Worm (Caenorhabditis elegans) whole organism, L4 larva: ENCODE measurements around the gene F07C3.3.

ENCODE experiments used
- D1046.2 ChIP-seq: fragments of 200-800 bp; sonication (Bioruptor generic); IDR thresholded peaks from 2 replicates; pipeline ENCODE4 v1.3.6; 2022; ENCODE audit warnings: missing genetic modification characterization, missing compliant biosample characterization
- F26F4.8 ChIP-seq: fragments of 200-800 bp; sonication (Bioruptor generic); conservative IDR thresholded peaks from 2 replicates; pipeline ENCODE4 v1.3.6; 2022; ENCODE audit warnings: missing genetic modification characterization, missing compliant biosample characterization
- F37D6.2 ChIP-seq: sonication (generic microtip); optimal IDR thresholded peaks from 2 replicates; lab custom pipeline; 2016; ENCODE audit warnings: mild to moderate bottlenecking, missing genetic modification characterization, missing compliant biosample characterization
- F49E8.2 ChIP-seq: sonication (generic microtip); optimal IDR thresholded peaks from 2 replicates; lab custom pipeline; 2016; ENCODE audit warnings: missing compliant biosample characterization, mild to moderate bottlenecking, missing genetic modification characterization, borderline replicate concordance
- T26A8.4 ChIP-seq: fragments of 200-800 bp; sonication (Bioruptor generic); IDR thresholded peaks from 2 replicates; pipeline ENCODE4 v1.3.6; 2022; ENCODE audit warnings: missing genetic modification characterization, missing compliant biosample characterization
- Y5F2A.4 ChIP-seq: fragments of 200-800 bp; sonication (Bioruptor generic); optimal IDR thresholded peaks from 2 replicates; lab custom pipeline; 2018; ENCODE audit warnings: mild to moderate bottlenecking, missing genetic modification characterization, missing compliant biosample characterization
- Y75B8A.6 ChIP-seq: fragments of 200-800 bp; sonication (Bioruptor generic); IDR thresholded peaks from 2 replicates; pipeline ENCODE4 v1.3.6; 2022; ENCODE audit warnings: missing genetic modification reagents, missing genetic modification characterization, missing compliant biosample characterization
- aha-1 ChIP-seq: fragments of 150-350 bp; peaks from one replicate; lab custom pipeline; 2014; ENCODE audit warnings: missing biosample characterization, missing genetic modification characterization
- aly-2 ChIP-seq: sonication (generic microtip); optimal IDR thresholded peaks from 2 replicates; lab custom pipeline; 2018; ENCODE audit warnings: missing biosample characterization, missing genetic modification characterization
- attf-4 ChIP-seq: sonication (generic microtip); optimal IDR thresholded peaks from 3 replicates; lab custom pipeline; 2017; ENCODE audit warnings: missing biosample characterization, missing genetic modification characterization
- ceh-20 ChIP-seq: fragments of 200-800 bp; sonication (Bioruptor generic); IDR thresholded peaks from 2 replicates; pipeline ENCODE4 v1.3.6; 2022; ENCODE audit warnings: missing genetic modification reagents, missing genetic modification characterization, missing compliant biosample characterization
- ceh-44 ChIP-seq: fragments of 200-800 bp; sonication (Bioruptor generic); IDR thresholded peaks from 2 replicates; pipeline ENCODE4 v1.3.6; 2022; ENCODE audit warnings: missing genetic modification reagents, missing genetic modification characterization, missing compliant biosample characterization
- cey-2 ChIP-seq: sonication (generic microtip); optimal IDR thresholded peaks from 3 replicates; lab custom pipeline; 2017; ENCODE audit warnings: missing genetic modification characterization, mild to moderate bottlenecking, missing compliant biosample characterization, antibody characterized with exemption, borderline replicate concordance; ENCODE audit not compliant: insufficient read depth
- daf-12 ChIP-seq: fragments of 150-350 bp; optimal IDR thresholded peaks from 2 replicates; lab custom pipeline; 2014; ENCODE audit warnings: missing biosample characterization, missing genetic modification reagents, missing genetic modification characterization
- dmd-6 ChIP-seq: fragments of 200-800 bp; sonication (Bioruptor generic); IDR thresholded peaks from 2 replicates; pipeline ENCODE4 v1.3.6; 2022; ENCODE audit warnings: missing genetic modification reagents, missing genetic modification characterization, missing compliant biosample characterization
- dve-1 ChIP-seq: sonication (generic microtip); optimal IDR thresholded peaks from 2 replicates; lab custom pipeline; 2017; ENCODE audit warnings: antibody characterized with exemption, mild to moderate bottlenecking, missing genetic modification characterization, missing compliant biosample characterization; ENCODE audit not compliant: insufficient read depth
- egl-43 ChIP-seq: fragments of 200-800 bp; sonication (Bioruptor generic); IDR thresholded peaks from 2 replicates; pipeline ENCODE4 v1.3.6; 2022; ENCODE audit warnings: missing genetic modification reagents, missing genetic modification characterization, missing compliant biosample characterization
- lin-13 ChIP-seq: fragments of 150-350 bp; optimal IDR thresholded peaks from 2 replicates; lab custom pipeline; 2014; ENCODE audit warnings: missing biosample characterization, missing genetic modification reagents, missing genetic modification characterization
- lin-15B ChIP-seq: fragments of 150-350 bp; sonication (generic microtip); optimal IDR thresholded peaks from 3 replicates; lab custom pipeline; 2014; ENCODE audit warnings: missing biosample characterization, missing genetic modification characterization
- lin-38 ChIP-seq: fragments of 200-800 bp; sonication (Bioruptor generic); IDR thresholded peaks from 2 replicates; pipeline ENCODE4 v1.3.6; 2022; ENCODE audit warnings: missing genetic modification reagents, missing genetic modification characterization, missing compliant biosample characterization
- lin-39 ChIP-seq: fragments of 150-350 bp; optimal IDR thresholded peaks from 2 replicates; lab custom pipeline; 2014; ENCODE audit warnings: missing biosample characterization, missing genetic modification reagents, missing genetic modification characterization
- madf-5 ChIP-seq, 2 experiments: fragments of 200-800 bp; sonication (Bioruptor generic); IDR thresholded peaks; 2 replicates each; pipeline ENCODE4 v1.3.6; 2022; ENCODE audit warnings: missing compliant biosample characterization in 2 of 2, missing genetic modification characterization in 2 of 2
- madf-9 ChIP-seq: fragments of 200-800 bp; sonication (Bioruptor generic); conservative IDR thresholded peaks from 2 replicates; pipeline ENCODE4 v1.3.6; 2022; ENCODE audit warnings: missing genetic modification reagents, missing genetic modification characterization, missing compliant biosample characterization
- mdl-1 ChIP-seq, 2 experiments: fragments of 150-350 bp in 1 of 2; sonication (generic microtip) in 1 of 2; optimal IDR thresholded peaks; 2 replicates each; lab custom pipeline; 2014 to 2017; ENCODE audit warnings: missing biosample characterization in 2 of 2, missing genetic modification characterization in 2 of 2
- mdt-29 ChIP-seq: fragments of 200-800 bp; sonication (Bioruptor generic); IDR thresholded peaks from 2 replicates; pipeline ENCODE4 v1.3.6; 2022; ENCODE audit warnings: missing genetic modification reagents, missing genetic modification characterization, missing compliant biosample characterization
- mxl-2 ChIP-seq: fragments of 200-800 bp; sonication (Bioruptor generic); conservative IDR thresholded peaks from 2 replicates; pipeline ENCODE4 v1.3.6; 2022; ENCODE audit warnings: missing genetic modification reagents, missing genetic modification characterization, missing compliant biosample characterization
- mxl-3 ChIP-seq: fragments of 200-800 bp; sonication (Bioruptor generic); optimal IDR thresholded peaks from 2 replicates; lab custom pipeline; 2018; ENCODE audit warnings: mild to moderate bottlenecking, missing genetic modification characterization, missing compliant biosample characterization
- nhr-10 ChIP-seq: fragments of 150-350 bp; optimal IDR thresholded peaks from 2 replicates; lab custom pipeline; 2014; ENCODE audit warnings: missing biosample characterization, missing genetic modification characterization
- nhr-111 ChIP-seq: fragments of 200-800 bp; sonication (Bioruptor generic); optimal IDR thresholded peaks from 2 replicates; lab custom pipeline; 2018; ENCODE audit warnings: mild to moderate bottlenecking, missing genetic modification characterization, missing compliant biosample characterization
- nhr-237 ChIP-seq: sonication (generic microtip); optimal IDR thresholded peaks from 2 replicates; lab custom pipeline; 2017; ENCODE audit warnings: missing biosample characterization, missing genetic modification characterization
- nhr-28 ChIP-seq: fragments of 150-350 bp; optimal IDR thresholded peaks from 2 replicates; lab custom pipeline; 2014; ENCODE audit warnings: missing biosample characterization, missing genetic modification characterization
- nhr-48 ChIP-seq: sonication (generic microtip); optimal IDR thresholded peaks from 2 replicates; lab custom pipeline; 2016; ENCODE audit warnings: mild to moderate bottlenecking, missing genetic modification characterization, missing compliant biosample characterization
- nhr-76 ChIP-seq: fragments of 150-350 bp; optimal IDR thresholded peaks from 2 replicates; lab custom pipeline; 2014; ENCODE audit warnings: missing biosample characterization, missing genetic modification characterization
- nhr-77 ChIP-seq: fragments of 150-350 bp; optimal IDR thresholded peaks from 2 replicates; lab custom pipeline; 2014; ENCODE audit warnings: missing biosample characterization, missing genetic modification characterization
- sdz-12 ChIP-seq: fragments of 200-800 bp; sonication (Bioruptor generic); optimal IDR thresholded peaks from 2 replicates; lab custom pipeline; 2018; ENCODE audit warnings: mild to moderate bottlenecking, missing genetic modification characterization, missing compliant biosample characterization
- skn-1 ChIP-seq: fragments of 150-350 bp; optimal IDR thresholded peaks from 2 replicates; lab custom pipeline; 2014; ENCODE audit warnings: missing biosample characterization, missing genetic modification characterization
- snpc-1.2 ChIP-seq: fragments of 200-800 bp; sonication (Bioruptor generic); IDR thresholded peaks from 2 replicates; pipeline ENCODE4 v1.3.6; 2022; ENCODE audit warnings: missing genetic modification reagents, missing genetic modification characterization, missing compliant biosample characterization
- spr-1 ChIP-seq: sonication (generic microtip); optimal IDR thresholded peaks from 2 replicates; lab custom pipeline; 2016; ENCODE audit warnings: mild to moderate bottlenecking, missing genetic modification characterization, missing compliant biosample characterization
- spr-3 ChIP-seq: fragments of 200-800 bp; sonication (Bioruptor generic); optimal IDR thresholded peaks from 2 replicates; lab custom pipeline; 2018; ENCODE audit warnings: mild to moderate bottlenecking, missing genetic modification characterization, missing compliant biosample characterization
- tag-97 ChIP-seq: fragments of 200-800 bp; sonication (Bioruptor generic); IDR thresholded peaks from 2 replicates; pipeline ENCODE4 v1.3.6; 2022; ENCODE audit warnings: missing genetic modification characterization, missing compliant biosample characterization
- tra-1 ChIP-seq: fragments of 200-800 bp; sonication (Bioruptor generic); IDR thresholded peaks from 2 replicates; pipeline ENCODE4 v1.3.6; 2022; ENCODE audit warnings: missing genetic modification reagents, missing genetic modification characterization, missing compliant biosample characterization
- unc-130 ChIP-seq: sonication (generic microtip); optimal IDR thresholded peaks from 2 replicates; lab custom pipeline; 2016; ENCODE audit warnings: missing genetic modification reagents, missing genetic modification characterization, missing compliant biosample characterization
- unc-62 ChIP-seq, 3 experiments: fragments of 150-350 bp in 1 of 3; sonication (generic microtip); optimal IDR thresholded peaks in 2 of 3; peaks in 1 of 3; 1 replicate in 1 of 3; 2 replicates in 2 of 3; lab custom pipeline; 2014 to 2017; ENCODE audit warnings: missing biosample characterization in 3 of 3, missing genetic modification characterization in 3 of 3, missing genetic modification reagents in 3 of 3, missing genotype in 1 of 3
- zip-11 ChIP-seq: fragments of 200-800 bp; sonication (Bioruptor generic); IDR thresholded peaks from 2 replicates; pipeline ENCODE4 v1.3.6; 2022; ENCODE audit warnings: missing genetic modification characterization, missing compliant biosample characterization
- zip-2 ChIP-seq: fragments of 150-350 bp; optimal IDR thresholded peaks from 2 replicates; lab custom pipeline; 2014; ENCODE audit warnings: missing biosample characterization, missing genetic modification characterization

The F07C3.3 gene

ce11 chrV:9232296-9232695 is at the start of gene F07C3.3:
F07C3.3 (minus strand) TSS chrV:9232396.
- TF ChIP-seq zip-11 (GFP tag; lab: Robert Waterston, UW): no peak
- TF ChIP-seq F37D6.2 (tag; lab: Kevin White, UChicago): no peak

DNA sequence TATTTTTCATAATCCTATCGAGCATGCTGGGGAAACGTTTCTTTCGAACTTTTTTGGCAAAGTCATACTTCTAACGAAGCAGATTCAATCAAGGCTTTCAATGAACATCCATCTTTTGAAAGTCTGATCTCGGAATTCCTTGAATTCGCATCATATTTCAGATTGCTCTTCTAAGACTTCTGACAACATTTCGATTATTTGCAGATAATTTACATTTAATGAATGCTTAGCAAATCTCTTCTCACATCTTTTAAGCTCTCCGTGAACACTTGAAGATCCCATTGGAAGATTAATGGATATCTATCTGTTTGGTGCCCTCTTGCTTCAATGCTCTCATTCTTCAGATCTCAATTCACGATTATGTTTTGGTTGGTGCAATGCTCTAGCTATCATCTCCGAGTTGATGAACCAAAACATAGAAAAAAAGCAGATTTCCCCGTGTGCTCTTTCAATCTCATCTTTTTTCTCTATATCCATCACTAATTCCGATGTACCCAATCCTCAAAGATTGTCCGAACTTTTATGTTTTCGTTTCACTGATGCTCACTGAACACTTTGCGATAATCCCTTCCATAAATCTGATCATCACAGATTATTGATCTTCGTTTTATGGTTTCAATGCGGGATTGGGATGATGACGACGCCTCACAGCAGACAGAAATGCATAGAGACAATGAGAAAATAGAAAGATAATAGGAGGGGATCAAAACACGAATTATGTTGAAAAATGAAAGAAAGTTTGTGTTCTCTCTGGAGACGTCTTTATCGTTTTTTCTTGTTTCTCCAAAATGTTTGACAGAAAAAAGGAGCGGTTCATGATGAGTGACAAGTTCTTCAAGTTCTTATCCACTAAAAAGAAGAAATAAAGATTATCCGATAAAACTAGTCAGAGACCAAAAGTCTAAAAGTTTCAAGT is 42.2 kb upstream of the F07C3.3 start:
- TF ChIP-seq unc-62 (GFP tag; optimal IDR thresholded peaks at IDR 0.05 in 1 of 2; lab: Kevin White, UChicago): peak in 1 of 2 experiments; percentile 89
- no peak for TF ChIP-seq unc-62 (tag; optimal IDR thresholded peaks at IDR 0.05; lab: Kevin White, UChicago)
- TF ChIP-seq mxl-2: no peak
- no peak for TF ChIP-seq spr-1
- peak; percentile 23 for TF ChIP-seq nhr-48
- TF ChIP-seq madf-9 (GFP tag; lab: Robert Waterston, UW): no peak
- TF ChIP-seq nhr-28 (tag; lab: Kevin White, UChicago): no peak
- no peak for TF ChIP-seq lin-15B (tag; lab: Kevin White, UChicago)
- TF ChIP-seq ceh-20 (GFP tag; lab: Robert Waterston, UW): peak; percentile 21; the same call in 1 of the 2 replicates
- no peak for TF ChIP-seq sdz-12
- no peak for TF ChIP-seq tra-1 (GFP tag; lab: Robert Waterston, UW)
- no peak for TF ChIP-seq daf-12
- peak; percentile 76 for TF ChIP-seq aha-1 (tag; lab: Kevin White, UChicago)
- peak in 1 of 2 experiments; percentile 52 for TF ChIP-seq mdl-1 (tag; optimal IDR thresholded peaks at IDR 0.05; lab: Kevin White, UChicago)
- TF ChIP-seq lin-38: no peak

ce11 chrV:9273587-9273986 is 41.4 kb upstream of the F07C3.3 start:
- TF ChIP-seq Y5F2A.4 (GFP tag; lab: Kevin White, UChicago) (no peak), madf-9 (GFP tag; lab: Robert Waterston, UW) (no peak), spr-1 (no peak), tra-1 (GFP tag; lab: Robert Waterston, UW) (0 out of 2 replicates have a peak, but pooled peaks have one; percentile 23), mxl-3 (GFP tag; lab: Kevin White, UChicago) (peak; percentile 66), aly-2 (tag; lab: Kevin White, UChicago) (no peak), ceh-44 (GFP tag; lab: Robert Waterston, UW) (no peak), nhr-111 (GFP tag; lab: Kevin White, UChicago) (no peak), D1046.2 (GFP tag; lab: Robert Waterston, UW) (no peak), unc-130 (GFP tag; lab: Kevin White, UChicago) (no peak), cey-2 (no peak), spr-3 (GFP tag; lab: Kevin White, UChicago) (no peak), zip-2 (no peak), nhr-10 (tag; lab: Kevin White, UChicago) (no peak), tag-97 (GFP tag; lab: Robert Waterston, UW) (no peak), mdt-29 (no peak), T26A8.4 (GFP tag; lab: Robert Waterston, UW) (no peak), nhr-77 (peak; percentile 30), dmd-6 (GFP tag; lab: Robert Waterston, UW) (peak; percentile 54), skn-1 (no peak), egl-43 (GFP tag; lab: Robert Waterston, UW) (no peak), nhr-76 (tag; lab: Kevin White, UChicago) (no peak), nhr-237 (tag; lab: Kevin White, UChicago) (no peak), madf-5 (GFP tag; IDR thresholded peaks at IDR 0.05; lab: Robert Waterston, UW) (no peak), F26F4.8 (GFP tag; lab: Robert Waterston, UW) (no peak), F49E8.2 (no peak), attf-4 (tag; lab: Kevin White, UChicago) (no peak), lin-13 (no peak), dve-1 (tag; lab: Kevin White, UChicago) (peak; percentile 61), mdl-1 (tag; optimal IDR thresholded peaks at IDR 0.05; lab: Kevin White, UChicago) (peak; percentile 79 to 83), zip-11 (GFP tag; lab: Robert Waterston, UW) (no peak), unc-62 (GFP tag; optimal IDR thresholded peaks at IDR 0.05 in 1 of 2; lab: Kevin White, UChicago) (peak in 1 of 2 experiments; percentile 88), unc-62 (tag; optimal IDR thresholded peaks at IDR 0.05; lab: Kevin White, UChicago) (no peak), Y75B8A.6 (GFP tag; lab: Robert Waterston, UW) (no peak), lin-39 (tag; lab: Kevin White, UChicago) (no peak), snpc-1.2 (GFP tag; lab: Robert Waterston, UW) (no peak)
